Worm (Caenorhabditis elegans): ENCODE results near the gene Y37D8A.3.

Gene Y37D8A.3

ce11 chrIII:12848981-12849589, 19.9 kb downstream of the Y37D8A.3 start:
- no peak for TF ChIP-seq Y55F3AM.14 (GFP tag; optimal IDR thresholded peaks at IDR 0.05)
- peak; percentile 7 for TF ChIP-seq crh-2 (tag; optimal IDR thresholded peaks at IDR 0.05)
- TF ChIP-seq ztf-11 (tag; optimal IDR thresholded peaks at IDR 0.05) = no peak
- TF ChIP-seq nhr-129 (tag; optimal IDR thresholded peaks at IDR 0.05) = peak; percentile 53
- no peak for TF ChIP-seq lin-11 (tag; optimal IDR thresholded peaks at IDR 0.05)
- TF ChIP-seq peb-1 (tag; optimal IDR thresholded peaks at IDR 0.05) = no peak
- TF ChIP-seq ceh-82 (tag; optimal IDR thresholded peaks at IDR 0.05) = no peak
- TF ChIP-seq nhr-6 (tag; optimal IDR thresholded peaks at IDR 0.05) = peak; percentile 17
- TF ChIP-seq alr-1 (tag; optimal IDR thresholded peaks at IDR 0.05) = no peak
- TF ChIP-seq nhr-77 (tag; optimal IDR thresholded peaks at IDR 0.05) = no peak
- no peak for TF ChIP-seq ztf-4 (tag; optimal IDR thresholded peaks at IDR 0.05)
- TF ChIP-seq ama-1 (optimal IDR thresholded peaks at IDR 0.05) = no peak
- no peak for TF ChIP-seq ceh-16 (tag; optimal IDR thresholded peaks at IDR 0.05)
- TF ChIP-seq aly-2 (tag; optimal IDR thresholded peaks at IDR 0.05) = no peak
- no peak for TF ChIP-seq unc-55 (GFP tag; optimal IDR thresholded peaks at IDR 0.05)
- peak in 1 of 2 experiments; percentile 71 for TF ChIP-seq lsy-2 (tag; optimal IDR thresholded peaks at IDR 0.05)
- TF ChIP-seq sma-9 (GFP tag; optimal IDR thresholded peaks at IDR 0.05) = peak; percentile 96
- TF ChIP-seq sma-9 (tag; optimal IDR thresholded peaks at IDR 0.05) = peak; percentile 25
- no peak for TF ChIP-seq unc-39 (tag; optimal IDR thresholded peaks at IDR 0.05)
- no peak for TF ChIP-seq ZK546.5 (tag; optimal IDR thresholded peaks at IDR 0.05)
- TF ChIP-seq nhr-12 (tag; optimal IDR thresholded peaks at IDR 0.05) = no peak
- TF ChIP-seq C34F6.9 (tag; optimal IDR thresholded peaks at IDR 0.05) = no peak
- no peak for TF ChIP-seq lin-13 (GFP tag; optimal IDR thresholded peaks at IDR 0.05)
- peak in 1 of 2 experiments; percentile 31 for TF ChIP-seq mdl-1 (tag; optimal IDR thresholded peaks at IDR 0.05)
- TF ChIP-seq snpc-4 (tag; optimal IDR thresholded peaks at IDR 0.05) = no peak
- peak; percentile 21 for TF ChIP-seq gmeb-1 (tag; optimal IDR thresholded peaks at IDR 0.05)
- peak; percentile 93 for TF ChIP-seq blmp-1 (tag; optimal IDR thresholded peaks at IDR 0.05; ENCODE audit: insufficient read depth)
- no peak for TF ChIP-seq nhr-237 (tag; optimal IDR thresholded peaks at IDR 0.05)
- TF ChIP-seq lin-39 (tag; optimal IDR thresholded peaks at IDR 0.05) = no peak
- TF ChIP-seq F13H6.1 (tag; optimal IDR thresholded peaks at IDR 0.05) = peak; percentile 9
- TF ChIP-seq R02D3.7 (tag; optimal IDR thresholded peaks at IDR 0.05) = no peak
- TF ChIP-seq nhr-25 (tag; optimal IDR thresholded peaks at IDR 0.05) = peak; percentile 68
- TF ChIP-seq ztf-1 (GFP tag; conservative IDR thresholded peaks at IDR 0.05) = 0 out of 2 replicates have a peak, but pooled peaks have one; percentile 37
- no peak for TF ChIP-seq unc-62 (GFP tag; optimal IDR thresholded peaks at IDR 0.05)
- TF ChIP-seq nhr-11 (tag; optimal IDR thresholded peaks at IDR 0.05) = no peak
- no peak for TF ChIP-seq nhr-23 (tag; optimal IDR thresholded peaks at IDR 0.05)
- peak; percentile 84 for TF ChIP-seq sem-4 (tag; optimal IDR thresholded peaks at IDR 0.05)
- TF ChIP-seq fos-1 (tag; optimal IDR thresholded peaks at IDR 0.05) = peak; percentile 88
- TF ChIP-seq skn-1 (tag; optimal IDR thresholded peaks at IDR 0.05) = no peak
- no peak for TF ChIP-seq mbf-1 (tag; optimal IDR thresholded peaks at IDR 0.05)
- TF ChIP-seq egl-27 (tag; optimal IDR thresholded peaks at IDR 0.05) = peak; percentile 93
- peak; percentile 12 for TF ChIP-seq mab-5 (tag; optimal IDR thresholded peaks at IDR 0.05)
- TF ChIP-seq elt-1 (tag; optimal IDR thresholded peaks at IDR 0.05) = no peak
- no peak for TF ChIP-seq dmd-4 (tag; optimal IDR thresholded peaks at IDR 0.05)
- TF ChIP-seq zag-1 (tag; optimal IDR thresholded peaks at IDR 0.05) = no peak
- no peak for TF ChIP-seq nhr-10 (tag; optimal IDR thresholded peaks at IDR 0.05)
- peak; percentile 89 for TF ChIP-seq sma-3 (GFP tag; optimal IDR thresholded peaks at IDR 0.05)
- TF ChIP-seq nhr-21 (tag; optimal IDR thresholded peaks at IDR 0.05) = peak; percentile 93
- no peak for TF ChIP-seq elt-3 (tag; optimal IDR thresholded peaks at IDR 0.05)
